Worm (Caenorhabditis elegans) whole organism, young adult: ENCODE data around the gene cand-1.

Experiments used
- B0019.2 ChIP-seq: fragments of 200-800 bp; sonication (Bioruptor generic); conservative IDR thresholded peaks from 2 replicates; pipeline ENCODE4 v1.3.6; 2022; ENCODE audit warnings: missing genetic modification reagents, missing genetic modification characterization, missing compliant biosample characterization
- T07F8.4 ChIP-seq: sonication (generic microtip); optimal IDR thresholded peaks from 2 replicates; lab custom pipeline; 2016; ENCODE audit warnings: mild to moderate bottlenecking, missing genetic modification characterization, moderate library complexity, missing compliant biosample characterization
- aptf-3 ChIP-seq: fragments of 200-800 bp; sonication (Bioruptor generic); IDR thresholded peaks from 2 replicates; pipeline ENCODE4 v1.3.6; 2022; ENCODE audit warnings: missing genetic modification characterization, missing compliant biosample characterization
- bed-1 ChIP-seq: fragments of 200-800 bp; sonication (Bioruptor generic); IDR thresholded peaks from 2 replicates; pipeline ENCODE4 v1.3.6; 2022; ENCODE audit warnings: missing genetic modification reagents, missing genetic modification characterization, missing compliant biosample characterization
- ceh-79 ChIP-seq: sonication (generic microtip); optimal IDR thresholded peaks from 2 replicates; lab custom pipeline; 2017; ENCODE audit warnings: mild to moderate bottlenecking, missing genetic modification characterization, missing compliant biosample characterization
- chd-7 ChIP-seq: sonication (generic microtip); optimal IDR thresholded peaks from 2 replicates; lab custom pipeline; 2016; ENCODE audit warnings: mild to moderate bottlenecking, missing genetic modification characterization, moderate library complexity, missing compliant biosample characterization
- dpl-1 ChIP-seq: fragments of 150-350 bp; optimal IDR thresholded peaks from 2 replicates; lab custom pipeline; 2014; ENCODE audit warnings: missing biosample characterization, missing genetic modification reagents, missing genetic modification characterization
- lin-26 ChIP-seq: fragments of 200-800 bp; sonication (Bioruptor generic); IDR thresholded peaks from 2 replicates; pipeline ENCODE4 v1.3.6; 2022; ENCODE audit warnings: missing genetic modification reagents, missing genetic modification characterization, missing compliant biosample characterization
- lin-35 ChIP-seq, 3 experiments: fragments of 150-350 bp in 2 of 3; sonication (generic microtip) in 1 of 3; optimal IDR thresholded peaks; 2 replicates each; lab custom pipeline; 2014 to 2018; ENCODE audit warnings: missing biosample characterization in 3 of 3, missing genetic modification characterization in 3 of 3, missing genetic modification reagents in 3 of 3
- mel-28 ChIP-seq: sonication (generic microtip); optimal IDR thresholded peaks from 2 replicates; lab custom pipeline; 2016; ENCODE audit warnings: borderline replicate concordance, mild to moderate bottlenecking, missing genetic modification characterization, missing compliant biosample characterization
- nfya-1 ChIP-seq: sonication (generic microtip); optimal IDR thresholded peaks from 2 replicates; lab custom pipeline; 2017; ENCODE audit warnings: antibody characterized with exemption, missing compliant biosample characterization, missing genetic modification characterization, borderline replicate concordance; ENCODE audit not compliant: insufficient read depth
- nhr-120 ChIP-seq: fragments of 200-800 bp; sonication (Bioruptor generic); IDR thresholded peaks from 2 replicates; pipeline ENCODE4 v1.3.6; 2022; ENCODE audit warnings: missing genetic modification characterization, missing compliant biosample characterization
- unc-62 ChIP-seq: fragments of 150-350 bp; optimal IDR thresholded peaks from 2 replicates; lab custom pipeline; 2014; ENCODE audit warnings: missing biosample characterization, missing genetic modification reagents, missing genetic modification characterization

DNA sequence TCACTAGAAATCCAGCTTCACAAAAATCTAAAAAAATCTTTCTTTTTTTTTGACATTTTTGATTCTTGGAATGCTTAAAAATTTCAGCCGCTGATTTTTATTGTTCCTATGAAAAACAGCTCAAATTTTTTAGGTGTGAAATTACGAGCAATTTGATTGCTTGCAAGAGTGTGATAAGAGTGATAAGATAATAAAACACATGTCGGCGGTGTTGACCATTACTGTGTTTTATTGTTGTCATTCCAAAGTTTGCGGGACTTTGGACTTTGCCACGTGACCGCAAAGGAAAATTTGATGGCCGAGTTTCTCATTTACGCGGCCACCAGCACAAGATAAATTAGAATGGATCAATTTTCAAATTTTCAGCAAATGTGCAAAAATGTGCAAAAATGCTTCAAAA is 14.0 kb downstream of the cand-1 start:
- TF ChIP-seq unc-62 (GFP tag; lab: Kevin White, UChicago) (no peak), mel-28 (tag; lab: Kevin White, UChicago) (no peak), nfya-1 (tag; lab: Kevin White, UChicago) (no peak), T07F8.4 (tag; lab: Kevin White, UChicago) (no peak), nhr-120 (GFP tag; lab: Robert Waterston, UW) (no peak), aptf-3 (GFP tag; lab: Robert Waterston, UW) (no peak), bed-1 (GFP tag; lab: Robert Waterston, UW) (no peak), lin-26 (no peak), B0019.2 (no peak), ceh-79 (no peak), dpl-1 (GFP tag; lab: Kevin White, UChicago) (no peak), lin-35 (GFP tag; optimal IDR thresholded peaks at IDR 0.05; lab: Kevin White, UChicago) (no peak), chd-7 (no peak)
